Worm (Caenorhabditis elegans) whole organism, L3 larva: Measurements from ENCODE around the gene rad-54.B.

ENCODE experiments used
- ZK546.5 ChIP-seq: sonication (generic microtip); optimal IDR thresholded peaks from 2 replicates; lab custom pipeline; 2017; ENCODE audit warnings: missing biosample characterization, missing genetic modification characterization
- daf-12 ChIP-seq: fragments of 150-350 bp; optimal IDR thresholded peaks from 2 replicates; lab custom pipeline; 2014; ENCODE audit warnings: missing biosample characterization, missing genetic modification reagents, missing genetic modification characterization
- fkh-10 ChIP-seq: sonication (generic microtip); optimal IDR thresholded peaks from 2 replicates; lab custom pipeline; 2017; ENCODE audit warnings: missing biosample characterization, missing genetic modification reagents, missing genetic modification characterization
- nhr-11 ChIP-seq: fragments of 150-350 bp; optimal IDR thresholded peaks from 2 replicates; lab custom pipeline; 2014; ENCODE audit warnings: missing biosample characterization, missing genetic modification characterization
- nhr-237 ChIP-seq: fragments of 150-350 bp; optimal IDR thresholded peaks from 2 replicates; lab custom pipeline; 2014; ENCODE audit warnings: missing biosample characterization, missing genetic modification characterization
- snpc-4 ChIP-seq: fragments of 150-350 bp; optimal IDR thresholded peaks from 2 replicates; lab custom pipeline; 2014; ENCODE audit warnings: missing biosample characterization, missing genetic modification characterization
- unc-62 ChIP-seq: fragments of 150-350 bp; sonication (generic microtip); optimal IDR thresholded peaks from 4 replicates; lab custom pipeline; 2014; ENCODE audit warnings: missing biosample characterization, missing genetic modification reagents, missing genetic modification characterization

- TF ChIP-seq snpc-4 (peak; percentile 77), nhr-11 (tag; lab: Kevin White, UChicago) (no peak), fkh-10 (GFP tag; lab: Kevin White, UChicago) (no peak), unc-62 (GFP tag; lab: Kevin White, UChicago) (no peak), daf-12 (tag; lab: Kevin White, UChicago) (no peak), nhr-237 (tag; lab: Kevin White, UChicago) (no peak), ZK546.5 (no peak)
Measured at ce11 chrIV:16946746-16947145, 3.1 kb upstream of the rad-54.B start, which contains the start of the genes Y116A8C.9 and arf-6.
